Fruit fly (Drosophila melanogaster): ENCODE measurements around the gene Anp.

Anp gene

DNA sequence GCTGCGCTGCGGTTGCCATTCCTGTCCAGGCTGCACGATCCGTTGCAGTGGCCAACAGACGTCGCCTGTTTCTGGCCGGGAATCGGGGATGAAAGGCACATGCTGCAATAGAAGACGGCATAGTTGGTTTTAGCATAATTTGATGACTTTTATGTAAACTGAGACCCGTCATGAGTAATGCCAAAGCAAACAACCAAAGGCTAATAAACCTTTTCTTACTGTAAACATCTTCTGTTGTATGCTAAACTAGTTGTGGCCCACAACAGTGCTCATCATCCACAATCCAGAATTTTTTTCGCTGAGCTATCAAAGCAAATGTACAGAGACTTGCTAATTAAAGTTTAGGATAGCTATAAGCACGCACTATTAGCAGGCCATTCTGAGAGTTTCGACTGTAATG, 11.0 kb upstream of the Anp start:
- TF ChIP-seq Hey (tag; optimal IDR thresholded peaks at IDR 0.05) (peak; percentile 32), lov (optimal IDR thresholded peaks at IDR 0.05) (no peak), lov (GFP tag; IDR thresholded peaks at IDR 0.05) (no peak), CG30431 (GFP tag; optimal IDR thresholded peaks at IDR 0.05) (no peak), H2.0 (GFP tag; IDR thresholded peaks at IDR 0.05) (no peak), zen (tag; optimal IDR thresholded peaks at IDR 0.05) (no peak), CG7745 (tag; optimal IDR thresholded peaks at IDR 0.05) (no peak), HmgZ (tag; optimal IDR thresholded peaks at IDR 0.05) (peak; percentile 45), CG8765 (GFP tag; IDR thresholded peaks at IDR 0.05) (no peak), pfk (GFP tag; optimal IDR thresholded peaks at IDR 0.05) (no peak), Eip74EF (GFP tag; optimal IDR thresholded peaks at IDR 0.05) (no peak), Hr3 (GFP tag; optimal IDR thresholded peaks at IDR 0.05) (no peak), tll (GFP tag; optimal IDR thresholded peaks at IDR 0.05) (no peak), CG17361 (GFP tag; IDR thresholded peaks at IDR 0.05) (no peak), Jarid2 (GFP tag; optimal IDR thresholded peaks at IDR 0.05) (no peak), nom (GFP tag; optimal IDR thresholded peaks at IDR 0.05) (no peak), CG4424 (GFP tag; optimal IDR thresholded peaks at IDR 0.05) (no peak), B-H2 (GFP tag; optimal IDR thresholded peaks at IDR 0.05) (peak; percentile 62), Xbp1 (GFP tag; optimal IDR thresholded peaks at IDR 0.05) (no peak), Deaf1 (tag; optimal IDR thresholded peaks at IDR 0.05) (no peak), unpg (GFP tag; optimal IDR thresholded peaks at IDR 0.05) (no peak), CG6175 (GFP tag; IDR thresholded peaks at IDR 0.05) (no peak), ac (GFP tag; optimal IDR thresholded peaks at IDR 0.05) (no peak), Dek (tag; optimal IDR thresholded peaks at IDR 0.05) (peak; percentile 0), HLH4C (GFP tag; IDR thresholded peaks at IDR 0.05; ENCODE audit: partially characterized antibody) (no peak), CG31365 (tag; optimal IDR thresholded peaks at IDR 0.05) (no peak), Atf-2 (GFP tag; optimal IDR thresholded peaks at IDR 0.05) (no peak), CG13296 (GFP tag; optimal IDR thresholded peaks at IDR 0.05) (peak; percentile 64), Oli (tag; optimal IDR thresholded peaks at IDR 0.05) (no peak), bcd (GFP tag; optimal IDR thresholded peaks at IDR 0.05) (peak; percentile 1), gcm (GFP tag; optimal IDR thresholded peaks at IDR 0.05) (no peak), CrebB (tag; optimal IDR thresholded peaks at IDR 0.05) (peak; percentile 33), ash1 (GFP tag; optimal IDR thresholded peaks at IDR 0.05) (peak; percentile 27), CG1603 (tag; optimal IDR thresholded peaks at IDR 0.05) (no peak), CG3995 (GFP tag; optimal IDR thresholded peaks at IDR 0.05) (no peak), so (GFP tag; IDR thresholded peaks at IDR 0.05) (0 out of 3 replicates have a peak, but pooled peaks have one; percentile 18), psq (GFP tag; optimal IDR thresholded peaks at IDR 0.05) (no peak), Spps (tag; optimal IDR thresholded peaks at IDR 0.05) (no peak), otp (GFP tag; IDR thresholded peaks at IDR 0.05) (no peak), cato (GFP tag; optimal IDR thresholded peaks at IDR 0.05; ENCODE audit: borderline replicate concordance) (no peak), CG42726 (GFP tag; IDR thresholded peaks at IDR 0.05; ENCODE audit: partially characterized antibody) (no peak), zf30C (GFP tag; optimal IDR thresholded peaks at IDR 0.05) (no peak), CG5180 (GFP tag; optimal IDR thresholded peaks at IDR 0.05) (peak; percentile 1), ind (GFP tag; optimal IDR thresholded peaks at IDR 0.05) (no peak), CG14860 (GFP tag; IDR thresholded peaks at IDR 0.05; ENCODE audit: partially characterized antibody) (no peak), CG15514 (GFP tag; optimal IDR thresholded peaks at IDR 0.05) (peak; percentile 48), da (GFP tag; optimal IDR thresholded peaks at IDR 0.05) (no peak), Stat92E (GFP tag; optimal IDR thresholded peaks at IDR 0.05) (no peak), gsb-n (tag; optimal IDR thresholded peaks at IDR 0.05) (no peak), Drgx (GFP tag; IDR thresholded peaks at IDR 0.05) (no peak)
